Worm (Caenorhabditis elegans): Measurements from ENCODE around the gene T04A8.18.
"Not testable (repeated sequence)": the region's sequence is repeated elsewhere in the genome, so short reads cannot be mapped to it uniquely, and the experiment has no call there.

DNA sequence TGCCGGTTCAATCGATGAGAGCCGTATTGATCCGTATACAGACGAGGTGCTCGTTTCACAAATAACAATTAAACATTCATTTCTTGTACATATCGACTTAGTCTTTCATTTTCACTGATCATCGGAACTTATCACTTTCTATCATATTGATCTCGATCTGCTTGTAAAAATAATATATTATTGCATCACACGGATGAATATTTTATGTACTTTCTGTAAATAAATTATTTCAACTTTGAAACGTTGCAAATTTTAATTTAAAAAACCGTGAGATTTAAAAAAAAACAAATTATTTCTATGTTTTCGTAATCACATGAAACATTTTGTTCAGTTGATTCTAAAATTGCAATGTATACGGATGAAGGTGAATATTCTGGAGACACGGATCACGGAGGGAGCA is 33.6 kb downstream of the T04A8.18 start, which contains the start of gene twk-6:
- not testable (repeated sequence) for TF ChIP-seq nhr-25, nhr-12 (tag; optimal IDR thresholded peaks at IDR 0.05)
